Worm (Caenorhabditis elegans) whole organism, L2 larva: Measurements from ENCODE around the gene dod-3.

Experiments used
- ZK546.5 ChIP-seq: sonication (generic microtip); optimal IDR thresholded peaks from 2 replicates; lab custom pipeline; 2017; ENCODE audit warnings: missing biosample characterization, missing genetic modification characterization
- ama-1 ChIP-seq: fragments of 150-350 bp; optimal IDR thresholded peaks from 2 replicates; lab custom pipeline; 2018; ENCODE audit warnings: inconsistent platforms
- ceh-82 ChIP-seq: fragments of 150-350 bp; optimal IDR thresholded peaks from 2 replicates; lab custom pipeline; 2014; ENCODE audit warnings: missing biosample characterization, missing genetic modification characterization
- dmd-4 ChIP-seq: sonication (generic microtip); optimal IDR thresholded peaks from 2 replicates; lab custom pipeline; 2017; ENCODE audit warnings: missing biosample characterization, missing genetic modification characterization
- fos-1 ChIP-seq: fragments of 150-350 bp; optimal IDR thresholded peaks from 2 replicates; lab custom pipeline; 2014; ENCODE audit warnings: missing biosample characterization, missing genetic modification characterization
- lin-13 ChIP-seq: fragments of 150-350 bp; optimal IDR thresholded peaks from 2 replicates; lab custom pipeline; 2014; ENCODE audit warnings: missing biosample characterization, missing genetic modification reagents, missing genetic modification characterization
- nhr-11 ChIP-seq: fragments of 150-350 bp; optimal IDR thresholded peaks from 2 replicates; lab custom pipeline; 2014; ENCODE audit warnings: missing biosample characterization, missing genetic modification characterization
- nhr-12 ChIP-seq: fragments of 150-350 bp; optimal IDR thresholded peaks from 2 replicates; lab custom pipeline; 2014; ENCODE audit warnings: missing biosample characterization, missing genetic modification characterization
- nhr-21 ChIP-seq: fragments of 150-350 bp; optimal IDR thresholded peaks from 2 replicates; lab custom pipeline; 2014; ENCODE audit warnings: missing biosample characterization, missing genetic modification characterization
- nhr-237 ChIP-seq: fragments of 150-350 bp; optimal IDR thresholded peaks from 2 replicates; lab custom pipeline; 2014; ENCODE audit warnings: missing biosample characterization, missing genetic modification characterization
- zag-1 ChIP-seq: fragments of 150-350 bp; optimal IDR thresholded peaks from 2 replicates; lab custom pipeline; 2014; ENCODE audit warnings: missing biosample characterization, missing genetic modification characterization
- ztf-1 ChIP-seq: fragments of 200-800 bp; sonication (Bioruptor generic); conservative IDR thresholded peaks from 2 replicates; pipeline ENCODE4 v1.3.6; 2022; ENCODE audit warnings: missing genetic modification characterization, missing compliant biosample characterization

ce11 chrV:2722555-2722954 is 8.3 kb downstream of the dod-3 start, which contains the start of gene srg-60:
- TF ChIP-seq zag-1 (tag; lab: Kevin White, UChicago): no peak
- no peak for TF ChIP-seq ama-1
- no peak for TF ChIP-seq nhr-11 (tag; lab: Kevin White, UChicago)
- TF ChIP-seq nhr-237 (tag; lab: Kevin White, UChicago): no peak
- no peak for TF ChIP-seq nhr-21 (tag; lab: Kevin White, UChicago)
- TF ChIP-seq ceh-82 (tag; lab: Kevin White, UChicago): no peak
- TF ChIP-seq lin-13: no peak
- TF ChIP-seq ztf-1 (GFP tag; lab: Robert Waterston, UW): no peak
- TF ChIP-seq fos-1: no peak
- no peak for TF ChIP-seq dmd-4 (tag; lab: Kevin White, UChicago)
- no peak for TF ChIP-seq nhr-12 (tag; lab: Kevin White, UChicago)
- TF ChIP-seq ZK546.5: no peak
